Fruit fly (Drosophila melanogaster) whole organism, prepupa: ENCODE measurements around the gene CG7227.

Experiments used
- Blimp-1 ChIP-seq: fragments of 200-800 bp; sonication (Bioruptor generic); optimal IDR thresholded peaks from 3 replicates; lab custom pipeline; 2017; ENCODE audit warnings: missing biosample characterization, missing genetic modification characterization, mild to moderate bottlenecking, moderate library complexity, missing genetic modification reagents
- CG10669 ChIP-seq: fragments of 200-800 bp; sonication (Bioruptor generic); optimal IDR thresholded peaks from 3 replicates; lab custom pipeline; 2018; ENCODE audit warnings: missing biosample characterization, mild to moderate bottlenecking, missing genetic modification characterization, moderate library complexity
- CG11294 ChIP-seq: fragments of 200-800 bp; sonication (Bioruptor generic); IDR thresholded peaks from 2 replicates; pipeline ENCODE4 v1.3.6; 2022; ENCODE audit warnings: missing biosample characterization, missing genetic modification characterization
- CG11762 ChIP-seq: fragments of 200-800 bp; sonication (Bioruptor generic); optimal IDR thresholded peaks from 3 replicates; lab custom pipeline; 2016; ENCODE audit warnings: missing biosample characterization, missing genetic modification characterization; ENCODE audit not compliant: insufficient read depth
- CG15336 ChIP-seq: fragments of 200-800 bp; sonication (Bioruptor generic); IDR thresholded peaks from 2 replicates; pipeline ENCODE4 v1.3.6; 2022; ENCODE audit warnings: missing biosample characterization, missing genetic modification characterization
- CG32006 ChIP-seq: fragments of 200-800 bp; sonication (Bioruptor generic); optimal IDR thresholded peaks from 3 replicates; lab custom pipeline; 2017; ENCODE audit warnings: missing biosample characterization, mild to moderate bottlenecking, missing genetic modification characterization
- CG34406 ChIP-seq: fragments of 200-800 bp; sonication (Bioruptor generic); optimal IDR thresholded peaks from 3 replicates; lab custom pipeline; 2016; ENCODE audit warnings: missing biosample characterization, missing genetic modification characterization
- CG3919 ChIP-seq: fragments of 200-800 bp; sonication (Bioruptor generic); optimal IDR thresholded peaks from 3 replicates; lab custom pipeline; 2016; ENCODE audit warnings: missing biosample characterization, missing genetic modification characterization
- CG4318 ChIP-seq: fragments of 200-800 bp; sonication (Bioruptor generic); optimal IDR thresholded peaks from 3 replicates; lab custom pipeline; 2017; ENCODE audit warnings: missing biosample characterization, mild to moderate bottlenecking, missing genetic modification characterization
- CG6163 ChIP-seq: fragments of 200-800 bp; sonication (Bioruptor generic); IDR thresholded peaks from 3 replicates; pipeline ENCODE4 v1.3.6; 2022; ENCODE audit warnings: missing biosample characterization, missing genetic modification characterization
- CG6276 ChIP-seq: fragments of 200-800 bp; sonication (Bioruptor generic); optimal IDR thresholded peaks from 2 replicates; lab custom pipeline; 2017; ENCODE audit warnings: missing biosample characterization, mild to moderate bottlenecking, missing genetic modification characterization
- CG6792 ChIP-seq: fragments of 200-800 bp; sonication (Bioruptor generic); optimal IDR thresholded peaks from 3 replicates; lab custom pipeline; 2016; ENCODE audit warnings: missing biosample characterization, missing genetic modification characterization
- CG7368 ChIP-seq: fragments of 200-800 bp; sonication (Bioruptor generic); optimal IDR thresholded peaks from 3 replicates; lab custom pipeline; 2016; ENCODE audit warnings: missing biosample characterization, missing genetic modification characterization
- CG8119 ChIP-seq: fragments of 200-800 bp; sonication (Bioruptor generic); IDR thresholded peaks from 3 replicates; pipeline ENCODE4 v1.3.6; 2022; ENCODE audit warnings: missing biosample characterization, missing genetic modification characterization
- CG8319 ChIP-seq: fragments of 200-800 bp; sonication (Bioruptor generic); optimal IDR thresholded peaks from 3 replicates; lab custom pipeline; 2016; ENCODE audit warnings: missing biosample characterization, missing genetic modification characterization
- CG8632 ChIP-seq: fragments of 200-800 bp; sonication (Bioruptor generic); optimal IDR thresholded peaks from 3 replicates; lab custom pipeline; 2016; ENCODE audit warnings: missing biosample characterization, missing genetic modification characterization
- CG9139 ChIP-seq: fragments of 200-800 bp; sonication (Bioruptor generic); optimal IDR thresholded peaks from 3 replicates; lab custom pipeline; 2017; ENCODE audit warnings: missing biosample characterization, mild to moderate bottlenecking, missing genetic modification characterization
- Eip78C ChIP-seq: fragments of 200-800 bp; sonication (Bioruptor generic); peaks from one replicate; lab custom pipeline; 2016; ENCODE audit warnings: missing biosample characterization, missing genetic modification characterization
- Eip93F ChIP-seq: fragments of 200-800 bp; sonication (Bioruptor generic); optimal IDR thresholded peaks from 2 replicates; lab custom pipeline; 2016; ENCODE audit warnings: missing biosample characterization, mild to moderate bottlenecking, missing genetic modification characterization
- Ets21C ChIP-seq: fragments of 200-800 bp; sonication (Bioruptor generic); optimal IDR thresholded peaks from 3 replicates; lab custom pipeline; 2016; ENCODE audit warnings: missing biosample characterization, missing genetic modification characterization
- Ets96B ChIP-seq: fragments of 200-800 bp; optimal IDR thresholded peaks from 2 replicates; lab custom pipeline; 2019; ENCODE audit warnings: missing biosample characterization, mild to moderate bottlenecking, missing genetic modification characterization, moderate library complexity
- Gug ChIP-seq: fragments of 200-800 bp; sonication (Bioruptor generic); IDR thresholded peaks from 2 replicates; pipeline ENCODE4 v1.3.6; 2022; ENCODE audit warnings: missing biosample characterization, missing genetic modification characterization
- Hr38 ChIP-seq: sonication (Bioruptor generic); optimal IDR thresholded peaks from 2 replicates; lab custom pipeline; 2016; ENCODE audit warnings: missing biosample characterization, missing genetic modification characterization
- Hr39 ChIP-seq: fragments of 200-800 bp; sonication (Bioruptor generic); optimal IDR thresholded peaks from 2 replicates; lab custom pipeline; 2016; ENCODE audit warnings: missing biosample characterization, missing genetic modification characterization
- Hr4 ChIP-seq: fragments of 200-800 bp; sonication (Bioruptor generic); optimal IDR thresholded peaks from 3 replicates; lab custom pipeline; 2016; ENCODE audit warnings: missing biosample characterization, missing genetic modification characterization
- Lpt ChIP-seq: fragments of 200-800 bp; sonication (Bioruptor generic); optimal IDR thresholded peaks from 3 replicates; lab custom pipeline; 2016; ENCODE audit warnings: missing biosample characterization, missing genetic modification characterization
- Met ChIP-seq: fragments of 200-800 bp; sonication (Bioruptor generic); optimal IDR thresholded peaks from 3 replicates; lab custom pipeline; 2016; ENCODE audit warnings: missing biosample characterization, missing genetic modification characterization
- Smox ChIP-seq: fragments of 200-800 bp; sonication (Bioruptor generic); optimal IDR thresholded peaks from 3 replicates; lab custom pipeline; 2016; ENCODE audit warnings: missing biosample characterization, missing genetic modification characterization
- Sox14 ChIP-seq: fragments of 200-800 bp; sonication (Bioruptor generic); optimal IDR thresholded peaks from 3 replicates; lab custom pipeline; 2016; ENCODE audit warnings: missing biosample characterization, missing genetic modification characterization
- Sox15 ChIP-seq: fragments of 200-800 bp; sonication (Bioruptor generic); optimal IDR thresholded peaks from 3 replicates; lab custom pipeline; 2016; ENCODE audit warnings: missing biosample characterization, missing genetic modification characterization
- acj6 ChIP-seq: fragments of 200-800 bp; sonication (Bioruptor generic); optimal IDR thresholded peaks from 3 replicates; lab custom pipeline; 2016; ENCODE audit warnings: missing biosample characterization, missing genetic modification characterization
- dac ChIP-seq: fragments of 200-800 bp; sonication (Bioruptor generic); optimal IDR thresholded peaks from 2 replicates; lab custom pipeline; 2017; ENCODE audit warnings: missing biosample characterization, mild to moderate bottlenecking, missing genetic modification characterization
- dsx ChIP-seq: fragments of 200-800 bp; optimal IDR thresholded peaks from 3 replicates; lab custom pipeline; 2019; ENCODE audit warnings: missing biosample characterization, mild to moderate bottlenecking, missing genetic modification characterization, moderate library complexity; ENCODE audit not compliant: poor library complexity, severe bottlenecking
- eg ChIP-seq: fragments of 200-800 bp; sonication (Bioruptor generic); IDR thresholded peaks from 3 replicates; pipeline ENCODE4 v1.3.6; 2022; ENCODE audit warnings: missing biosample characterization, missing genetic modification characterization
- esn ChIP-seq: fragments of 200-800 bp; sonication (Bioruptor generic); optimal IDR thresholded peaks from 2 replicates; lab custom pipeline; 2016; ENCODE audit warnings: missing biosample characterization, mild to moderate bottlenecking, missing genetic modification characterization, moderate library complexity
- fd59A ChIP-seq: fragments of 200-800 bp; sonication (Bioruptor generic); optimal IDR thresholded peaks from 2 replicates; lab custom pipeline; 2017; ENCODE audit warnings: missing biosample characterization, mild to moderate bottlenecking, missing genetic modification characterization, missing genetic modification reagents
- fkh ChIP-seq: fragments of 200-800 bp; sonication (Bioruptor generic); optimal IDR thresholded peaks from 3 replicates; lab custom pipeline; 2017; ENCODE audit warnings: missing biosample characterization, mild to moderate bottlenecking, missing genetic modification characterization, moderate library complexity
- lz ChIP-seq: fragments of 200-800 bp; sonication (Bioruptor generic); optimal IDR thresholded peaks from 3 replicates; lab custom pipeline; 2016; ENCODE audit warnings: missing biosample characterization, missing genetic modification characterization
- net ChIP-seq: fragments of 200-800 bp; sonication (Bioruptor generic); optimal IDR thresholded peaks from 3 replicates; lab custom pipeline; 2016; ENCODE audit warnings: missing biosample characterization, missing genetic modification characterization
- ss ChIP-seq, 2 experiments: fragments of 200-800 bp; sonication (Bioruptor generic); optimal IDR thresholded peaks; 2 replicates in 1 of 2; 3 replicates in 1 of 2; lab custom pipeline; 2017 to 2018; ENCODE audit warnings: mild to moderate bottlenecking in 2 of 2, missing biosample characterization in 2 of 2, missing genetic modification characterization in 2 of 2, moderate library complexity in 1 of 2
- svp ChIP-seq: fragments of 200-800 bp; sonication (Bioruptor generic); peaks from one replicate; lab custom pipeline; 2016; ENCODE audit warnings: missing biosample characterization, missing genetic modification characterization
- topi ChIP-seq: fragments of 200-800 bp; sonication (Bioruptor generic); optimal IDR thresholded peaks from 3 replicates; lab custom pipeline; 2016; ENCODE audit warnings: missing biosample characterization, missing genetic modification characterization
- vri ChIP-seq: fragments of 200-800 bp; sonication (Bioruptor generic); optimal IDR thresholded peaks from 3 replicates; lab custom pipeline; 2016; ENCODE audit warnings: missing biosample characterization, mild to moderate bottlenecking, missing genetic modification characterization

CG7227 gene

DNA sequence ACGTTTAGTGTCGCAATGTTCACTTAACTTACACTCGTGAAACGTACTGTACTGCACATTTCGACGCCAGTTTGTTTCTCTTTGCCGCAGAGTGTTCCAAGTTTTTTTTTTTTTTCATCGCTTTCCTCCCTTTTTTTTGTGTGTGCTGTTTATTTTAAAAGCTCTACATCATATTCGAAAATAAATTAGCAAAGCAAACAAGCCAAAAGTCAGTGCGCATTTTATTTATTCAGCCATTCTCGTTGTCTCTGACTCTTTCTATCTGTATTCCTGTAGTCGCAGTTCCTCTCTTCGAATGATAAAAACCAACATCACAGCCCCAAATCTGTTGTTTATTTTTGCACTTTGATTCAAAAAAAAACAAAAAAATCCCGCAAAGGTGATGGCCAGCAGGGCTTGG, 43.4 kb downstream of the CG7227 start:
- TF ChIP-seq CG4318 (GFP tag; lab: Kevin White, UChicago) (no peak), Gug (no peak), Ets96B (tag; lab: Kevin White, UChicago) (no peak), net (no peak), Eip93F (GFP tag; lab: Kevin White, UChicago) (no peak), CG8632 (GFP tag; lab: Kevin White, UChicago) (no peak), ss (GFP tag; optimal IDR thresholded peaks at IDR 0.05; lab: Kevin White, UChicago) (no peak), dac (no peak), Hr38 (GFP tag; lab: Kevin White, UChicago) (no peak), CG9139 (no peak), Ets21C (GFP tag; lab: Kevin White, UChicago) (no peak), CG34406 (GFP tag; lab: Kevin White, UChicago) (no peak), Hr39 (GFP tag; lab: Kevin White, UChicago) (no peak), svp (GFP tag; lab: Kevin White, UChicago) (no peak), dsx (no peak), esn (GFP tag; lab: Kevin White, UChicago) (no peak), CG6276 (no peak), Lpt (no peak), CG11762 (no peak), Sox15 (GFP tag; lab: Kevin White, UChicago) (no peak), Smox (GFP tag; lab: Kevin White, UChicago) (peak; percentile 8), vri (GFP tag; lab: Kevin White, UChicago) (peak; percentile 22), Met (GFP tag; lab: Kevin White, UChicago) (no peak), Blimp-1 (GFP tag; lab: Kevin White, UChicago) (no peak), Eip78C (GFP tag; lab: Kevin White, UChicago) (peak; percentile 26), CG10669 (GFP tag; lab: Kevin White, UChicago) (no peak), CG15336 (GFP tag; lab: Robert Waterston, UW) (no peak), lz (GFP tag; lab: Kevin White, UChicago) (no peak), CG6792 (no peak), CG3919 (GFP tag; lab: Kevin White, UChicago) (no peak), fkh (GFP tag; lab: Kevin White, UChicago) (peak; percentile 38)

DNA sequence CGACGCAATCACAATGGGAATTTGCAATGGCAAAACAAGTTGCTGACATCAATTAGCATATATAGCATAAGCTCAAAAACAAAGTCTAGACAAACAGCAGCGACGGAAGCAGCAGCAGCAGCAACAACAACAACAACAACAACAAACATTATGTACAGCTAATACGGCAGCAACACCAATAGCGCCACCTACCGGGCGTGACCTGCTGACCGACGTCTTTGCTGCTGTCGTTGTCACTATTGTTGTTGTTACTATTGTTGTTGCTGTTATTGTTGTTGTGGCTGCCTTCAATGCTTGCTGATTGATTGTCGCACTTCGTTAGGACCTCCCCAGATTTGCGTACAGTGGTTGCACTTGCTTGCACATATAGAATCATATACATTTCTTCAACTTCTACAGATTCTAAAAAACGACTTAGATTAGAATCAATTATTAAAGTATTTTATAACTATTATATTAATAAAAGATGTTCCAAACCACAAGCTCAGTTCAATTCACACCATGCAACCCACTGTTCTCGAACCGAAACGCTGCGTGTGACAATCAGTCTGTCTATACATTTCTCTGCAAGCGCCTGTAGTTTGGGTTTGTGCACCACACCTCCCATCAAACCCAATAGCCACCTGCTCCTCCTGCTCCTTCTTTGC, 44.5 kb downstream of the CG7227 start:
- TF ChIP-seq eg (GFP tag; lab: Robert Waterston, UW), result peak; percentile 87
- no peak for TF ChIP-seq Blimp-1 (GFP tag; lab: Kevin White, UChicago)
- peak; percentile 55; the same call in 1 of the 2 replicates for TF ChIP-seq CG15336 (GFP tag; lab: Robert Waterston, UW)
- no peak for TF ChIP-seq CG34406 (GFP tag; lab: Kevin White, UChicago)
- peak; percentile 10 for TF ChIP-seq Ets96B (tag; lab: Kevin White, UChicago)
- TF ChIP-seq Lpt, result peak; percentile 12
- peak; percentile 31 for TF ChIP-seq Hr4
- peak; percentile 76 for TF ChIP-seq Gug
- no peak for TF ChIP-seq fd59A (GFP tag; lab: Kevin White, UChicago)
- TF ChIP-seq CG8119, result 0 out of 3 replicates have a peak, but pooled peaks have one; percentile 16
- TF ChIP-seq CG6163 (GFP tag; lab: Robert Waterston, UW), result peak; percentile 82
- peak; percentile 59 for TF ChIP-seq CG32006 (GFP tag; lab: Kevin White, UChicago)
- peak; percentile 24 for TF ChIP-seq Sox14 (GFP tag; lab: Kevin White, UChicago)
- TF ChIP-seq CG8319, result no peak
- peak; percentile 68 for TF ChIP-seq CG11294
- peak; percentile 46 for TF ChIP-seq acj6 (GFP tag; lab: Kevin White, UChicago)
- no peak for TF ChIP-seq topi (GFP tag; lab: Kevin White, UChicago)
- peak; percentile 53 for TF ChIP-seq CG6276
- TF ChIP-seq CG7368, result no peak
- TF ChIP-seq Met (GFP tag; lab: Kevin White, UChicago), result peak; percentile 12
- TF ChIP-seq Eip78C (GFP tag; lab: Kevin White, UChicago), result peak; percentile 58
- TF ChIP-seq CG3919 (GFP tag; lab: Kevin White, UChicago), result peak; percentile 30
